Worm (Caenorhabditis elegans): ENCODE results near the gene F52C9.5.

The F52C9.5 gene

ce11 chrIII:5267217-5267906, 34.7 kb upstream of the F52C9.5 start, which contains the start of gene ZC395.5:
Gene ZC395.5, plus strand, starts transcription at chrIII:5267848.
- no peak for TF ChIP-seq pes-1 (GFP tag; IDR thresholded peaks at IDR 0.05)
- TF ChIP-seq B0310.2 (tag; optimal IDR thresholded peaks at IDR 0.05): no peak
- no peak for TF ChIP-seq ceh-36 (tag; optimal IDR thresholded peaks at IDR 0.05)
- TF ChIP-seq hmbx-1 (tag; optimal IDR thresholded peaks at IDR 0.05): no peak
- no peak for TF ChIP-seq tbx-11 (GFP tag; IDR thresholded peaks at IDR 0.05)
- TF ChIP-seq hnd-1 (tag; optimal IDR thresholded peaks at IDR 0.05): no peak
- no peak for TF ChIP-seq F13C5.2 (tag; optimal IDR thresholded peaks at IDR 0.05)
- TF ChIP-seq ama-1 (optimal IDR thresholded peaks at IDR 0.05): no peak
- TF ChIP-seq hmg-4 (GFP tag; optimal IDR thresholded peaks at IDR 0.05): no peak

- no peak for TF ChIP-seq aly-1 (tag; optimal IDR thresholded peaks at IDR 0.05)
Measured at ce11 chrIII:5268486-5268885, 33.5 kb upstream of the F52C9.5 start.

ce11 chrIII:5269814-5270213, 32.2 kb upstream of the F52C9.5 start, which contains the start of gene ZC395.4:
Gene ZC395.4, plus strand, starts transcription at chrIII:5270114.
- TF ChIP-seq ets-7 (tag; optimal IDR thresholded peaks at IDR 0.05) (no peak), aly-1 (tag; optimal IDR thresholded peaks at IDR 0.05) (no peak), ceh-36 (tag; optimal IDR thresholded peaks at IDR 0.05) (no peak), ceh-13 (GFP tag; optimal IDR thresholded peaks at IDR 0.05) (no peak), hmbx-1 (tag; optimal IDR thresholded peaks at IDR 0.05) (no peak), tbx-11 (GFP tag; IDR thresholded peaks at IDR 0.05) (no peak), hmg-4 (GFP tag; optimal IDR thresholded peaks at IDR 0.05) (no peak), scrt-1 (GFP tag; IDR thresholded peaks at IDR 0.05) (no peak), F13C5.2 (tag; optimal IDR thresholded peaks at IDR 0.05) (no peak), ama-1 (optimal IDR thresholded peaks at IDR 0.05) (no peak), sea-1 (GFP tag; conservative IDR thresholded peaks at IDR 0.05) (no peak), pes-1 (GFP tag; IDR thresholded peaks at IDR 0.05) (no peak), flt-1 (GFP tag; IDR thresholded peaks at IDR 0.05) (no peak), B0310.2 (tag; optimal IDR thresholded peaks at IDR 0.05) (no peak), tbx-37 (GFP tag; conservative IDR thresholded peaks at IDR 0.05) (no peak), tra-4 (tag; optimal IDR thresholded peaks at IDR 0.05) (no peak)

ce11 chrIII:5273396-5273857, 28.6 kb upstream of the F52C9.5 start, which contains the start of gene ztf-8:
Gene ztf-8, minus strand, starts transcription at chrIII:5273471.
- no peak for TF ChIP-seq ama-1 (optimal IDR thresholded peaks at IDR 0.05)
- no peak for TF ChIP-seq ceh-36 (tag; optimal IDR thresholded peaks at IDR 0.05)
- no peak for TF ChIP-seq pes-1 (GFP tag; IDR thresholded peaks at IDR 0.05)
- no peak for TF ChIP-seq tra-4 (tag; optimal IDR thresholded peaks at IDR 0.05)
- TF ChIP-seq aly-1 (tag; optimal IDR thresholded peaks at IDR 0.05): no peak
- no peak for TF ChIP-seq hmbx-1 (tag; optimal IDR thresholded peaks at IDR 0.05)
- TF ChIP-seq ets-7 (tag; optimal IDR thresholded peaks at IDR 0.05): no peak
- no peak for TF ChIP-seq sea-1 (GFP tag; conservative IDR thresholded peaks at IDR 0.05)

- TF ChIP-seq sea-1 (GFP tag; conservative IDR thresholded peaks at IDR 0.05) (no peak), B0310.2 (tag; optimal IDR thresholded peaks at IDR 0.05) (no peak), tbx-37 (GFP tag; conservative IDR thresholded peaks at IDR 0.05) (no peak), hmg-4 (GFP tag; optimal IDR thresholded peaks at IDR 0.05) (no peak), hmbx-1 (tag; optimal IDR thresholded peaks at IDR 0.05) (no peak), F13C5.2 (tag; optimal IDR thresholded peaks at IDR 0.05) (no peak), aly-1 (tag; optimal IDR thresholded peaks at IDR 0.05) (no peak), pes-1 (GFP tag; IDR thresholded peaks at IDR 0.05) (no peak)
Measured at ce11 chrIII:5274250-5274649, 27.8 kb upstream of the F52C9.5 start.

ce11 chrIII:5274715-5275355, 27.2 kb upstream of the F52C9.5 start, which contains the start of the genes daf-41 and toc-1:
Gene daf-41, minus strand, starts transcription at chrIII:5274765.
Gene toc-1, plus strand, starts transcription at chrIII:5275251.
- no peak for TF ChIP-seq pes-1 (GFP tag; IDR thresholded peaks at IDR 0.05)
- TF ChIP-seq F13C5.2 (tag; optimal IDR thresholded peaks at IDR 0.05): peak; percentile 13

- TF ChIP-seq hnd-1 (tag; optimal IDR thresholded peaks at IDR 0.05) (no peak), B0310.2 (tag; optimal IDR thresholded peaks at IDR 0.05) (no peak), pes-1 (GFP tag; IDR thresholded peaks at IDR 0.05) (no peak), tbx-37 (GFP tag; conservative IDR thresholded peaks at IDR 0.05) (no peak)
Measured at ce11 chrIII:5277740-5278139, 24.3 kb upstream of the F52C9.5 start, which contains the start of gene clk-1. Gene clk-1, plus strand, starts transcription at chrIII:5277894.

ce11 chrIII:5280228-5280627, 21.8 kb upstream of the F52C9.5 start:
- TF ChIP-seq ama-1 (optimal IDR thresholded peaks at IDR 0.05) (no peak), sea-1 (GFP tag; conservative IDR thresholded peaks at IDR 0.05) (no peak), scrt-1 (GFP tag; IDR thresholded peaks at IDR 0.05) (no peak), ceh-13 (GFP tag; optimal IDR thresholded peaks at IDR 0.05) (no peak), B0310.2 (tag; optimal IDR thresholded peaks at IDR 0.05) (no peak), flt-1 (GFP tag; IDR thresholded peaks at IDR 0.05) (no peak), pes-1 (GFP tag; IDR thresholded peaks at IDR 0.05) (no peak), hnd-1 (tag; optimal IDR thresholded peaks at IDR 0.05) (no peak), aly-1 (tag; optimal IDR thresholded peaks at IDR 0.05) (no peak), tbx-11 (GFP tag; IDR thresholded peaks at IDR 0.05) (no peak), hmg-4 (GFP tag; optimal IDR thresholded peaks at IDR 0.05) (no peak), tra-4 (tag; optimal IDR thresholded peaks at IDR 0.05) (no peak)
